Worm (Caenorhabditis elegans): Measurements from ENCODE around the gene ztf-20.

DNA sequence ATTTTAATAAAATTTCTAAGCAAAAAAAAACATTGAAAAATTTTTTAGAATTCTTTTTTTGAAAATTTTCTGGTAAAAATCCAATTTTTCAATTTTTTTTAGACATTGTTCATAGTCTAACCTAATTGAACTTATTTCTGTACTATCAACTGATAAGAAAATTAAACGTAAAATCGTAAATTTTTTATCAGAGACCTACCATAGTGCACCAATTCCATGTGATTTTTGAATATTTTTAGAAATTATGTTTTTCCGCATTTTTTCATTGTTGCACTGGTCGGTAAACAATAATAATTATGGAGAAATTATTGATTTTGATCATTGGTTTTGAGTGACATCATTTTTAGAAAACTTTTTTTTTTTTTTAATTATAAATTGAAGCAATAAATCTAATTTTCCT lies 16.6 kb upstream of the ztf-20 start:
- TF ChIP-seq W03F9.2 (tag; optimal IDR thresholded peaks at IDR 0.05) (no peak), dao-5 (tag; optimal IDR thresholded peaks at IDR 0.05) (no peak), him-1 (tag; optimal IDR thresholded peaks at IDR 0.05) (no peak)

All from whole organism, L4/young adult.